Fruit fly (Drosophila melanogaster) whole organism, embryonic: ENCODE data around the gene Vm26Ac.

Experiments
- Aef1 ChIP-seq: fragments of 200-800 bp; sonication (Bioruptor generic); IDR thresholded peaks from 3 replicates; pipeline ENCODE4 v1.3.6; 2022; ENCODE audit warnings: missing biosample characterization, missing genetic modification characterization
- Asciz ChIP-seq: fragments of 200-800 bp; sonication (Bioruptor generic); optimal IDR thresholded peaks from 2 replicates; lab custom pipeline; 2017; ENCODE audit warnings: missing biosample characterization, mild to moderate bottlenecking, missing genetic modification characterization, missing genetic modification reagents
- B-H1 ChIP-seq: fragments of 200-800 bp; sonication (Bioruptor generic); IDR thresholded peaks from 3 replicates; pipeline ENCODE4 v1.3.6; 2022; ENCODE audit warnings: missing biosample characterization, missing genetic modification characterization
- C15 ChIP-seq: fragments of 200-800 bp; sonication (Bioruptor generic); IDR thresholded peaks from 3 replicates; pipeline ENCODE4 v1.3.6; 2022; ENCODE audit warnings: missing biosample characterization, missing genetic modification characterization
- CG10321 ChIP-seq: fragments of 200-800 bp; sonication (Bioruptor generic); IDR thresholded peaks from 2 replicates; pipeline ENCODE4 v1.3.6; 2022; ENCODE audit warnings: missing biosample characterization, missing genetic modification characterization
- CG10431 ChIP-seq: fragments of 200-800 bp; sonication (Bioruptor generic); optimal IDR thresholded peaks from 3 replicates; lab custom pipeline; 2018; ENCODE audit warnings: missing biosample characterization, mild to moderate bottlenecking, missing genetic modification characterization
- CG10462 ChIP-seq: fragments of 200-800 bp; sonication (Bioruptor generic); optimal IDR thresholded peaks from 2 replicates; lab custom pipeline; 2016; ENCODE audit warnings: missing biosample characterization, missing genetic modification characterization
- CG11456 ChIP-seq: fragments of 200-800 bp; sonication (Bioruptor generic); IDR thresholded peaks from 3 replicates; pipeline ENCODE4 v1.3.6; 2022; ENCODE audit warnings: missing biosample characterization, missing genetic modification characterization
- CG15011 ChIP-seq: fragments of 200-800 bp; sonication (Bioruptor generic); optimal IDR thresholded peaks from 3 replicates; lab custom pipeline; 2018; ENCODE audit warnings: missing biosample characterization, mild to moderate bottlenecking, missing genetic modification characterization
- CG15269 ChIP-seq: fragments of 200-800 bp; sonication (Bioruptor generic); optimal IDR thresholded peaks from 2 replicates; lab custom pipeline; 2018; ENCODE audit warnings: missing biosample characterization, mild to moderate bottlenecking, missing genetic modification characterization, moderate library complexity
- CG17612 ChIP-seq: fragments of 200-800 bp; sonication (Bioruptor generic); IDR thresholded peaks from 2 replicates; pipeline ENCODE4 v1.3.6; 2022; ENCODE audit warnings: missing biosample characterization, missing genetic modification characterization
- CG1792 ChIP-seq: fragments of 200-800 bp; sonication (Bioruptor generic); optimal IDR thresholded peaks from 2 replicates; lab custom pipeline; 2016; ENCODE audit warnings: missing biosample characterization, missing genetic modification characterization
- CG18764 ChIP-seq: fragments of 200-800 bp; sonication (Bioruptor generic); optimal IDR thresholded peaks from 3 replicates; lab custom pipeline; 2016; ENCODE audit warnings: missing biosample characterization, missing genetic modification characterization
- CG32772 ChIP-seq: fragments of 200-800 bp; sonication (Bioruptor generic); IDR thresholded peaks from 2 replicates; pipeline ENCODE4 v1.3.6; 2022; ENCODE audit warnings: missing biosample characterization, missing genetic modification characterization
- CG3281 ChIP-seq: fragments of 200-800 bp; sonication (Bioruptor generic); optimal IDR thresholded peaks from 3 replicates; lab custom pipeline; 2017; ENCODE audit warnings: missing biosample characterization, mild to moderate bottlenecking, missing genetic modification characterization
- CG4328 ChIP-seq: fragments of 200-800 bp; sonication (Bioruptor generic); optimal IDR thresholded peaks from 3 replicates; lab custom pipeline; 2017; ENCODE audit warnings: missing biosample characterization, missing genetic modification reagents, missing genetic modification characterization
- CG4730 ChIP-seq: fragments of 200-800 bp; sonication (Bioruptor generic); IDR thresholded peaks from 2 replicates; pipeline ENCODE4 v1.3.6; 2022; ENCODE audit warnings: missing biosample characterization, missing genetic modification characterization
- CG9609 ChIP-seq: fragments of 200-800 bp; sonication (Bioruptor generic); optimal IDR thresholded peaks from 3 replicates; lab custom pipeline; 2016; ENCODE audit warnings: missing biosample characterization, missing genetic modification characterization
- Deaf1 ChIP-seq: fragments of 200-800 bp; optimal IDR thresholded peaks from 3 replicates; lab custom pipeline; 2019; ENCODE audit warnings: missing biosample characterization, mild to moderate bottlenecking, missing genetic modification characterization, moderate library complexity
- Ets65A ChIP-seq: fragments of 200-800 bp; sonication (Bioruptor generic); peaks from one replicate; lab custom pipeline; 2016; ENCODE audit warnings: missing biosample characterization, missing genetic modification characterization
- Fer1 ChIP-seq: fragments of 200-800 bp; sonication (Bioruptor generic); optimal IDR thresholded peaks from 2 replicates; lab custom pipeline; 2017; ENCODE audit warnings: missing biosample characterization, mild to moderate bottlenecking, missing genetic modification characterization
- H15 ChIP-seq: fragments of 200-800 bp; sonication (Bioruptor generic); IDR thresholded peaks from 3 replicates; pipeline ENCODE4 v1.3.6; 2022; ENCODE audit warnings: missing biosample characterization, missing genetic modification characterization
- Hand ChIP-seq: fragments of 200-800 bp; sonication (Bioruptor generic); optimal IDR thresholded peaks from 2 replicates; lab custom pipeline; 2017; ENCODE audit warnings: mild to moderate bottlenecking, missing biosample characterization, missing genetic modification reagents, missing genetic modification characterization
- Kr ChIP-seq: fragments of 200-800 bp; sonication (Bioruptor generic); optimal IDR thresholded peaks from 2 replicates; lab custom pipeline; 2017; ENCODE audit warnings: missing biosample characterization, mild to moderate bottlenecking, missing genetic modification characterization
- MBD-R2 ChIP-seq: fragments of 200-800 bp; sonication (Bioruptor generic); IDR thresholded peaks from 2 replicates; pipeline ENCODE4 v1.3.6; 2022; ENCODE audit warnings: missing biosample characterization, missing genetic modification characterization
- Mrtf ChIP-seq: fragments of 200-800 bp; sonication (Bioruptor generic); IDR thresholded peaks from 3 replicates; pipeline ENCODE4 v1.3.6; 2022; ENCODE audit warnings: missing biosample characterization, missing genetic modification characterization
- Oaz ChIP-seq: fragments of 200-800 bp; sonication (Bioruptor generic); IDR thresholded peaks from 2 replicates; pipeline ENCODE4 v1.3.6; 2022; ENCODE audit warnings: missing biosample characterization, missing genetic modification characterization
- Six4 ChIP-seq: fragments of 200-800 bp; sonication (Bioruptor generic); optimal IDR thresholded peaks from 2 replicates; lab custom pipeline; 2016; ENCODE audit warnings: missing biosample characterization, missing genetic modification characterization
- Ssrp ChIP-seq: fragments of 200-800 bp; sonication (Bioruptor generic); optimal IDR thresholded peaks from 2 replicates; lab custom pipeline; 2018; ENCODE audit warnings: missing biosample characterization, mild to moderate bottlenecking, missing genetic modification characterization, moderate library complexity
- Tbp ChIP-seq: fragments of >200 bp; optimal IDR thresholded peaks from 2 replicates; lab custom pipeline; 2018; ENCODE audit warnings: missing biosample characterization, missing genetic modification characterization
- Usf ChIP-seq: fragments of 200-800 bp; sonication (Bioruptor generic); optimal IDR thresholded peaks from 2 replicates; lab custom pipeline; 2017; ENCODE audit warnings: missing genotype, missing biosample characterization, missing genetic modification characterization
- ap ChIP-seq: fragments of 200-800 bp; sonication (Bioruptor generic); IDR thresholded peaks from 2 replicates; pipeline ENCODE4 v1.3.6; 2022; ENCODE audit warnings: missing biosample characterization, missing genetic modification characterization
- bowl ChIP-seq: fragments of 200-800 bp; sonication (Bioruptor generic); IDR thresholded peaks from 2 replicates; pipeline ENCODE4 v1.3.6; 2022; ENCODE audit warnings: missing biosample characterization, missing genetic modification characterization
- br ChIP-seq: fragments of >200 bp; optimal IDR thresholded peaks from 2 replicates; lab custom pipeline; 2017
- cwo ChIP-seq: fragments of 200-800 bp; sonication (Bioruptor generic); optimal IDR thresholded peaks from 3 replicates; lab custom pipeline; 2017; ENCODE audit warnings: missing biosample characterization, missing genetic modification characterization, mild to moderate bottlenecking, moderate library complexity, missing genetic modification reagents
- dan ChIP-seq: fragments of 200-800 bp; sonication (Bioruptor generic); IDR thresholded peaks from 2 replicates; pipeline ENCODE4 v1.3.6; 2022; ENCODE audit warnings: missing biosample characterization, missing genetic modification characterization
- dimm ChIP-seq: fragments of 200-800 bp; sonication (Bioruptor generic); IDR thresholded peaks from 2 replicates; pipeline ENCODE4 v1.3.6; 2022; ENCODE audit warnings: missing biosample characterization, missing genetic modification characterization
- fd3F ChIP-seq: fragments of 200-800 bp; sonication (Bioruptor generic); optimal IDR thresholded peaks from 2 replicates; lab custom pipeline; 2018; ENCODE audit warnings: missing biosample characterization, mild to moderate bottlenecking, missing genetic modification characterization, moderate library complexity
- lmd ChIP-seq: fragments of 200-800 bp; sonication (Bioruptor generic); IDR thresholded peaks from 2 replicates; pipeline ENCODE4 v1.3.6; 2022; ENCODE audit warnings: missing biosample characterization, missing genetic modification characterization
- lov ChIP-seq, 2 experiments: fragments of 200-800 bp in 1 of 2; fragments of >200 bp in 1 of 2; sonication (Bioruptor generic) in 1 of 2; IDR thresholded peaks in 1 of 2; optimal IDR thresholded peaks in 1 of 2; 2 replicates in 1 of 2; 3 replicates in 1 of 2; pipeline versions ENCODE4 v1.3.6 to Lab custom; 2017 to 2022; ENCODE audit warnings: missing biosample characterization in 1 of 2, missing genetic modification characterization in 1 of 2
- luna ChIP-seq: fragments of 200-800 bp; sonication (Bioruptor generic); optimal IDR thresholded peaks from 2 replicates; lab custom pipeline; 2016; ENCODE audit warnings: missing biosample characterization, missing genetic modification characterization
- maf-S ChIP-seq: fragments of 200-800 bp; sonication (Bioruptor generic); optimal IDR thresholded peaks from 2 replicates; lab custom pipeline; 2016; ENCODE audit warnings: missing biosample characterization, missing genetic modification characterization
- nmo ChIP-seq: fragments of 200-800 bp; sonication (Bioruptor generic); optimal IDR thresholded peaks from 2 replicates; lab custom pipeline; 2018; ENCODE audit warnings: missing biosample characterization, mild to moderate bottlenecking, missing genetic modification characterization, moderate library complexity
- nom ChIP-seq: fragments of 200-800 bp; sonication (Bioruptor generic); optimal IDR thresholded peaks from 2 replicates; lab custom pipeline; 2017; ENCODE audit warnings: missing biosample characterization, missing genetic modification characterization, mild to moderate bottlenecking, moderate library complexity, missing genetic modification reagents
- otp ChIP-seq: fragments of 200-800 bp; sonication (Bioruptor generic); IDR thresholded peaks from 3 replicates; pipeline ENCODE4, ENCODE4 v1.3.6; 2022; ENCODE audit warnings: missing biosample characterization, missing genetic modification characterization
- p53 ChIP-seq: fragments of 200-800 bp; sonication (Bioruptor generic); optimal IDR thresholded peaks from 2 replicates; lab custom pipeline; 2016; ENCODE audit warnings: missing biosample characterization, missing genetic modification characterization
- pita ChIP-seq: fragments of 200-800 bp; sonication (Bioruptor generic); optimal IDR thresholded peaks from 2 replicates; lab custom pipeline; 2017; ENCODE audit warnings: missing biosample characterization, mild to moderate bottlenecking, missing genetic modification characterization
- pum ChIP-seq: fragments of 200-800 bp; sonication (Bioruptor generic); optimal IDR thresholded peaks from 2 replicates; lab custom pipeline; 2016; ENCODE audit warnings: missing biosample characterization, missing genetic modification characterization
- sima ChIP-seq: fragments of 200-800 bp; sonication (Bioruptor generic); optimal IDR thresholded peaks from 2 replicates; lab custom pipeline; 2016; ENCODE audit warnings: missing biosample characterization, missing genetic modification characterization
- trh ChIP-seq: fragments of 200-800 bp; sonication (Bioruptor generic); optimal IDR thresholded peaks from 2 replicates; lab custom pipeline; 2016; ENCODE audit warnings: missing biosample characterization, missing genetic modification characterization
- vvl ChIP-seq: fragments of 200-800 bp; sonication (Bioruptor generic); IDR thresholded peaks from 2 replicates; pipeline ENCODE4 v1.3.6; 2022; ENCODE audit warnings: missing biosample characterization, missing genetic modification characterization
- wor ChIP-seq: fragments of 200-800 bp; sonication (Bioruptor generic); IDR thresholded peaks from 2 replicates; pipeline ENCODE4 v1.3.6; 2022; ENCODE audit warnings: missing biosample characterization, missing genetic modification characterization
- zfh1 ChIP-seq: fragments of 200-800 bp; sonication (Bioruptor generic); IDR thresholded peaks from 3 replicates; pipeline ENCODE4 v1.3.6; 2022; ENCODE audit warnings: missing biosample characterization, missing genetic modification characterization
- zfh2 ChIP-seq: fragments of 200-800 bp; sonication (Bioruptor generic); optimal IDR thresholded peaks from 2 replicates; lab custom pipeline; 2016; ENCODE audit warnings: missing biosample characterization, missing genetic modification characterization

Vm26Ac gene

DNA sequence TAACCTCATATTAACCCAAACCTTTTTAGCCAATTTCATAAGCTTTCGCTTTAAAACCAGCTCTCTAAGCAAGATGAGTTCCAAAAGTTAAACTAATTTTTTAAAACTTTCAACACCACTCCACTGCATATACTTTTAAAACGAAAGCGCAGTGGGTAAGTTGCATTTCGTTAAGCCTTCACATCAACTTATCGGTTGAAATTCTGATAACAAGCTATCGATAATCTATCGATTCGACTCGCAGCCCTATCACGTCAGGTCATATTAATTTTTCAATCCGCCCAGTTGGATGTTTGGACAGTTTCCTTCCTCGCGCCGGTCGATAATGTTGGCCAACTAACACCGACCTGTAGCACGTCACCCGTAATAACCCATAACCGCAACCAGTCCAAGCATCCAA lies 27.7 kb upstream of the Vm26Ac start, which contains the start of gene ifc (continued):
- TF ChIP-seq CG10321 (GFP tag; lab: Robert Waterston, UW): no peak
- no peak for TF ChIP-seq zfh1
- TF ChIP-seq Aef1 (GFP tag; lab: Robert Waterston, UW): no peak
- peak; percentile 40 for TF ChIP-seq CG18764
- no peak for TF ChIP-seq CG17612 (GFP tag; lab: Robert Waterston, UW)
- TF ChIP-seq MBD-R2 (GFP tag; lab: Robert Waterston, UW): no peak
- TF ChIP-seq br (lab: Kevin White, UChicago): no peak
- TF ChIP-seq trh (GFP tag; lab: Kevin White, UChicago): peak; percentile 4
- TF ChIP-seq Mrtf (GFP tag; lab: Robert Waterston, UW): no peak
- TF ChIP-seq bowl (GFP tag; lab: Robert Waterston, UW): no peak
- TF ChIP-seq ap: no peak
- no peak for TF ChIP-seq Kr (GFP tag; lab: Kevin White, UChicago)
- TF ChIP-seq CG10462 (GFP tag; lab: Kevin White, UChicago): no peak
- TF ChIP-seq H15 (GFP tag; lab: Robert Waterston, UW): no peak
- TF ChIP-seq luna (GFP tag; lab: Kevin White, UChicago): peak; percentile 66
- TF ChIP-seq sima (GFP tag; lab: Kevin White, UChicago): no peak
- TF ChIP-seq C15 (GFP tag; lab: Robert Waterston, UW): no peak
- peak; percentile 61 for TF ChIP-seq CG15269 (tag; lab: Kevin White, UChicago)
- TF ChIP-seq Six4 (GFP tag; lab: Kevin White, UChicago): peak; percentile 7
- TF ChIP-seq Asciz (GFP tag; lab: Kevin White, UChicago): no peak
- no peak for TF ChIP-seq cwo (GFP tag; lab: Kevin White, UChicago)
- no peak for TF ChIP-seq CG11456 (GFP tag; lab: Robert Waterston, UW)
- TF ChIP-seq Ssrp (tag; lab: Kevin White, UChicago): peak; percentile 61
- TF ChIP-seq dan (GFP tag; lab: Robert Waterston, UW): no peak
- no peak for TF ChIP-seq vvl
- peak; percentile 22 for TF ChIP-seq fd3F (GFP tag; lab: Kevin White, UChicago)
- no peak for TF ChIP-seq lmd (GFP tag; lab: Robert Waterston, UW)
- TF ChIP-seq nom: peak; percentile 46
- no peak for TF ChIP-seq Hand
- TF ChIP-seq CG3281: peak; percentile 50
- no peak for TF ChIP-seq CG32772 (GFP tag; lab: Robert Waterston, UW)
- TF ChIP-seq maf-S (GFP tag; lab: Kevin White, UChicago): peak; percentile 43
- TF ChIP-seq otp: no peak
- TF ChIP-seq Fer1 (GFP tag; lab: Kevin White, UChicago): peak; percentile 32
- no peak for TF ChIP-seq Usf
- TF ChIP-seq CG9609 (GFP tag; lab: Kevin White, UChicago): peak; percentile 32
- no peak for TF ChIP-seq CG10431
- peak; percentile 78 for TF ChIP-seq zfh2
- TF ChIP-seq wor: no peak
- peak; percentile 95 for TF ChIP-seq Ets65A (GFP tag; lab: Kevin White, UChicago)
- peak; percentile 51 for TF ChIP-seq CG1792 (GFP tag; lab: Kevin White, UChicago)
- peak; percentile 36 for TF ChIP-seq pum
- no peak for TF ChIP-seq dimm
- TF ChIP-seq Oaz: no peak
- TF ChIP-seq B-H1: no peak
- TF ChIP-seq CG4328 (GFP tag; lab: Kevin White, UChicago): peak; percentile 24
- no peak for TF ChIP-seq Tbp (GFP tag; lab: Kevin White, UChicago)
- no peak for TF ChIP-seq CG15011 (GFP tag; lab: Kevin White, UChicago)
- peak; percentile 49 for TF ChIP-seq p53 (GFP tag; lab: Kevin White, UChicago)
- TF ChIP-seq CG4730: no peak
- TF ChIP-seq pita: no peak
- TF ChIP-seq nmo: peak; percentile 76
- TF ChIP-seq Deaf1 (tag; lab: Kevin White, UChicago): peak; percentile 3
- TF ChIP-seq lov (optimal IDR thresholded peaks at IDR 0.05; lab: Kevin White, UChicago): no peak
- no peak for TF ChIP-seq lov (GFP tag; IDR thresholded peaks at IDR 0.05; lab: Robert Waterston, UW)
